Worm (Caenorhabditis elegans) whole organism, L1 larva: Measurements from ENCODE around the gene pole-2.
A peak's percentile ranks its signal among the peaks of the same experiment; 100 is the strongest.

ENCODE experiments used
- C04F5.9 ChIP-seq: sonication (generic microtip); optimal IDR thresholded peaks from 2 replicates; lab custom pipeline; 2016; ENCODE audit warnings: missing genetic modification characterization, missing compliant biosample characterization
- F16B12.6 ChIP-seq: fragments of 150-350 bp; optimal IDR thresholded peaks from 2 replicates; lab custom pipeline; 2014; ENCODE audit warnings: missing biosample characterization, missing genetic modification characterization
- alr-1 ChIP-seq: fragments of 200-800 bp; sonication (Bioruptor generic); optimal IDR thresholded peaks from 2 replicates; lab custom pipeline; 2018; ENCODE audit warnings: borderline replicate concordance, mild to moderate bottlenecking, missing genetic modification characterization, missing compliant biosample characterization
- aly-2 ChIP-seq: fragments of 150-350 bp; optimal IDR thresholded peaks from 2 replicates; lab custom pipeline; 2014; ENCODE audit warnings: missing biosample characterization, missing genetic modification characterization
- blmp-1 ChIP-seq: fragments of 150-350 bp; optimal IDR thresholded peaks from 2 replicates; lab custom pipeline; 2014; ENCODE audit warnings: missing biosample characterization, missing genetic modification characterization
- ceh-63 ChIP-seq: fragments of 200-800 bp; sonication (Bioruptor generic); optimal IDR thresholded peaks from 2 replicates; lab custom pipeline; 2018; ENCODE audit warnings: mild to moderate bottlenecking, missing genetic modification characterization, missing compliant biosample characterization
- ceh-88 ChIP-seq: fragments of 200-800 bp; sonication (Bioruptor generic); IDR thresholded peaks from 2 replicates; pipeline ENCODE4 v1.3.6; 2022; ENCODE audit warnings: missing genetic modification characterization, missing compliant biosample characterization
- ceh-90 ChIP-seq: sonication (generic microtip); optimal IDR thresholded peaks from 2 replicates; lab custom pipeline; 2016; ENCODE audit warnings: missing genetic modification characterization, missing compliant biosample characterization
- dpl-1 ChIP-seq, 3 experiments: fragments of 150-350 bp in 2 of 3; sonication (generic microtip) in 1 of 3; optimal IDR thresholded peaks; 2 replicates each; lab custom pipeline; 2014 to 2017; ENCODE audit warnings: missing biosample characterization in 3 of 3, missing genetic modification characterization in 3 of 3, missing genetic modification reagents in 3 of 3
- efl-1 ChIP-seq, 4 experiments: fragments of 150-350 bp; optimal IDR thresholded peaks in 3 of 4; peaks in 1 of 4; 1 replicate in 1 of 4; 2 replicates in 3 of 4; lab custom pipeline; 2014; ENCODE audit warnings: missing biosample characterization in 2 of 4, missing genetic modification characterization in 2 of 4, missing genetic modification reagents in 2 of 4
- elt-2 ChIP-seq: sonication (generic microtip); optimal IDR thresholded peaks from 2 replicates; lab custom pipeline; 2016; ENCODE audit warnings: missing genetic modification characterization, mild to moderate bottlenecking, inconsistent platforms, missing compliant biosample characterization, missing genetic modification reagents
- elt-3 ChIP-seq, 6 experiments: fragments of 150-350 bp in 1 of 6; sonication (generic microtip); optimal IDR thresholded peaks; 2 replicates each; lab custom pipeline; 2017 to 2018; ENCODE audit warnings: missing biosample characterization in 6 of 6, missing genetic modification characterization in 6 of 6, inconsistent platforms in 1 of 6
- ets-5 ChIP-seq: fragments of 200-800 bp; sonication (Bioruptor generic); IDR thresholded peaks from 2 replicates; pipeline ENCODE4 v1.3.6; 2022; ENCODE audit warnings: missing genetic modification characterization, missing compliant biosample characterization
- grh-1 ChIP-seq: fragments of 200-800 bp; sonication (Bioruptor generic); IDR thresholded peaks from 2 replicates; pipeline ENCODE4 v1.3.6; 2022; ENCODE audit warnings: missing genetic modification reagents, missing genetic modification characterization, missing compliant biosample characterization
- hpl-2 ChIP-seq: fragments of 150-350 bp; optimal IDR thresholded peaks from 2 replicates; lab custom pipeline; 2014; ENCODE audit warnings: missing biosample characterization, missing genetic modification reagents, missing genetic modification characterization
- irx-1 ChIP-seq: sonication (generic microtip); optimal IDR thresholded peaks from 2 replicates; lab custom pipeline; 2016; ENCODE audit warnings: missing genetic modification characterization, missing compliant biosample characterization
- lin-13 ChIP-seq: fragments of 150-350 bp; optimal IDR thresholded peaks from 2 replicates; lab custom pipeline; 2014; ENCODE audit warnings: missing biosample characterization, missing genetic modification reagents, missing genetic modification characterization
- lin-35 ChIP-seq, 2 experiments: fragments of 150-350 bp; optimal IDR thresholded peaks; 2 replicates each; lab custom pipeline; 2014; ENCODE audit warnings: missing biosample characterization in 2 of 2, missing genetic modification characterization in 2 of 2, missing genetic modification reagents in 2 of 2
- lir-3 ChIP-seq: sonication (generic microtip); optimal IDR thresholded peaks from 2 replicates; lab custom pipeline; 2016; ENCODE audit warnings: mild to moderate bottlenecking, missing genetic modification characterization, moderate library complexity, missing compliant biosample characterization; ENCODE audit not compliant: poor library complexity
- lsy-2 ChIP-seq, 2 experiments: fragments of 150-350 bp; optimal IDR thresholded peaks; 2 replicates each; lab custom pipeline; 2014; ENCODE audit warnings: missing biosample characterization in 2 of 2, missing genetic modification characterization in 2 of 2
- nhr-11 ChIP-seq: fragments of 150-350 bp; optimal IDR thresholded peaks from 2 replicates; lab custom pipeline; 2014; ENCODE audit warnings: missing biosample characterization, missing genetic modification characterization
- nhr-12 ChIP-seq: sonication (generic microtip); optimal IDR thresholded peaks from 2 replicates; lab custom pipeline; 2017; ENCODE audit warnings: missing biosample characterization, missing genetic modification characterization
- nhr-19 ChIP-seq: fragments of 200-800 bp; sonication (Bioruptor generic); conservative IDR thresholded peaks from 2 replicates; pipeline ENCODE4 v1.3.6; 2022; ENCODE audit warnings: missing genetic modification characterization, missing compliant biosample characterization
- nhr-237 ChIP-seq: fragments of 150-350 bp; optimal IDR thresholded peaks from 2 replicates; lab custom pipeline; 2014; ENCODE audit warnings: missing biosample characterization, missing genetic modification characterization
- nhr-71 ChIP-seq: sonication (generic microtip); optimal IDR thresholded peaks from 2 replicates; lab custom pipeline; 2016; ENCODE audit warnings: mild to moderate bottlenecking, missing genetic modification characterization, moderate library complexity, missing compliant biosample characterization
- nhr-84 ChIP-seq: sonication (generic microtip); optimal IDR thresholded peaks from 2 replicates; lab custom pipeline; 2017; ENCODE audit warnings: missing biosample characterization, missing genetic modification characterization
- nhr-85 ChIP-seq: sonication (generic microtip); peaks from one replicate; lab custom pipeline; 2016; ENCODE audit warnings: missing genetic modification characterization, inconsistent platforms, missing compliant biosample characterization
- pqm-1 ChIP-seq: sonication (generic microtip); optimal IDR thresholded peaks from 3 replicates; lab custom pipeline; 2017; ENCODE audit warnings: missing biosample characterization, missing genetic modification characterization
- skn-1 ChIP-seq: fragments of 150-350 bp; optimal IDR thresholded peaks from 2 replicates; lab custom pipeline; 2014; ENCODE audit warnings: missing biosample characterization, missing genetic modification characterization
- snpc-4 ChIP-seq: fragments of 150-350 bp; optimal IDR thresholded peaks from 2 replicates; lab custom pipeline; 2014; ENCODE audit warnings: missing biosample characterization, missing genetic modification characterization
- snu-23 ChIP-seq: sonication (generic microtip); optimal IDR thresholded peaks from 2 replicates; lab custom pipeline; 2016; ENCODE audit warnings: missing genetic modification characterization, missing compliant biosample characterization
- sptf-1 ChIP-seq: fragments of 150-350 bp; optimal IDR thresholded peaks from 2 replicates; lab custom pipeline; 2014; ENCODE audit warnings: missing biosample characterization, missing genetic modification characterization
- unc-62 ChIP-seq: fragments of 150-350 bp; optimal IDR thresholded peaks from 2 replicates; lab custom pipeline; 2014; ENCODE audit warnings: missing biosample characterization, missing genetic modification reagents, missing genetic modification characterization
- unc-86 ChIP-seq: sonication (generic microtip); optimal IDR thresholded peaks from 2 replicates; lab custom pipeline; 2016; ENCODE audit warnings: missing genetic modification characterization, missing compliant biosample characterization
- unc-98 ChIP-seq: fragments of 200-800 bp; sonication (Bioruptor generic); IDR thresholded peaks from 2 replicates; pipeline ENCODE4 v1.3.6; 2022; ENCODE audit warnings: missing genetic modification characterization, missing compliant biosample characterization
- ztf-11 ChIP-seq, 2 experiments: sonication (generic microtip); optimal IDR thresholded peaks; 2 replicates each; lab custom pipeline; 2016 to 2017; ENCODE audit warnings: missing genetic modification characterization in 2 of 2, missing biosample characterization in 1 of 2, missing compliant biosample characterization in 1 of 2

Gene pole-2

ce11 chrIV:8686510-8686909 lies at the start of gene pole-2:
pole-2 (minus strand) TSS chrIV:8686610.
- TF ChIP-seq unc-62 (GFP tag; lab: Kevin White, UChicago) (no peak), ztf-11 (tag; optimal IDR thresholded peaks at IDR 0.05; lab: Kevin White, UChicago) (no peak), lsy-2 (tag; optimal IDR thresholded peaks at IDR 0.05; lab: Kevin White, UChicago) (no peak), elt-3 (tag; optimal IDR thresholded peaks at IDR 0.05; lab: Kevin White, UChicago) (no peak), F16B12.6 (tag; lab: Kevin White, UChicago) (no peak), blmp-1 (tag; lab: Kevin White, UChicago) (no peak), skn-1 (no peak)

DNA sequence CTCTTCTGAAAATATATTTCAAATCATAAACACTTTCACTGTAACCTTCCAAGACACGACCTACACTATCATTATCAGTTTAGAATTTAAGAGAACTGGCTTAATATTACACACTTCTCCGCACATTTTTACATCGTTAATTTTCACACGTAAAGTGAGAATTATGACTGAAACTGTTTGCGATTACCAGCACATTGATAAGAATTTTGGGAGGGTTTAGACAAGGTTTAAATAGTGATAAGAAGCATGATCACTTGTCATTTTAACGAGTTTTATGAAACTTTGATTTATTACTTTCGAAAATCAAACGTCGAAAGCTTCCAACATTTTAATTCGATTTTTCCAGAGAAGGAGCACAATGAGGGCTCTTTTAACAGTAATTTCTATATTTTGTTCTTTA lies 44.1 kb upstream of the pole-2 start, which contains the start of gene F21D5.3:
Gene F21D5.3, plus strand, starts transcription at position 347 of the 400 bp plus-strand sequence.
- TF ChIP-seq nhr-71 (peak; percentile 11), sptf-1 (no peak), nhr-12 (tag; lab: Kevin White, UChicago) (no peak), nhr-19 (GFP tag; lab: Robert Waterston, UW) (no peak), nhr-11 (tag; lab: Kevin White, UChicago) (no peak), pqm-1 (peak; percentile 43), snpc-4 (tag; lab: Kevin White, UChicago) (no peak), lin-35 (GFP tag; optimal IDR thresholded peaks at IDR 0.05; lab: Kevin White, UChicago) (peak in 1 of 2 experiments; percentile 42), nhr-85 (tag; lab: Kevin White, UChicago) (no peak), unc-86 (no peak), ceh-63 (GFP tag; lab: Kevin White, UChicago) (no peak), elt-2 (tag; lab: Kevin White, UChicago) (peak; percentile 93), snu-23 (GFP tag; lab: Kevin White, UChicago) (no peak), grh-1 (GFP tag; lab: Robert Waterston, UW) (no peak)

DNA sequence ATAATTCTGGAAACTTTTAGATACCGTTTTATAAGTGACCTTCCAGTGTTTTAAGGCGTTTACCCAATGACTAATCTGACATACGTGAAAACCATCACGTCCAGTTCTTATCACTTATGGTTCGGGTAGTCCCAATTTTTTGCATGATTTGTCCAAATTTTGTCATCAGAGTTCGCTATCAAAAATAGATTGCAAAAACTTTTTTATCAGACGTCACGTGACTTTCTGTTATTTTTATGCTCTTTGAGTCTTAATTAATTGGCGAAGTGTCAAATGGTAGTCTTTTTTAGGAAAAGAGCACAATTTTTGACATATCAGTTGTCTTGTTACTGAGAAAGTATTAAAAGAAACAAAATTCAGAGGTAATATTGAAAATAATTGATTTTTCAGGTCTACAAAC lies 43.2 kb upstream of the pole-2 start:
- TF ChIP-seq elt-2 (tag; lab: Kevin White, UChicago) (peak; percentile 86), ceh-63 (GFP tag; lab: Kevin White, UChicago) (no peak), lin-35 (GFP tag; optimal IDR thresholded peaks at IDR 0.05; lab: Kevin White, UChicago) (peak in 1 of 2 experiments; percentile 0)

ce11 chrIV:8728122-8728521 lies 41.7 kb upstream of the pole-2 start, which contains the start of gene otub-3:
otub-3 (plus strand) TSS chrIV:8728177.
- TF ChIP-seq ets-5, result no peak
- TF ChIP-seq lsy-2 (tag; optimal IDR thresholded peaks at IDR 0.05; lab: Kevin White, UChicago), result no peak
- TF ChIP-seq lin-35 (GFP tag; optimal IDR thresholded peaks at IDR 0.05; lab: Kevin White, UChicago), result no peak
- TF ChIP-seq nhr-84 (tag; lab: Kevin White, UChicago), result no peak
- TF ChIP-seq lir-3 (tag; lab: Kevin White, UChicago), result no peak
- no peak for TF ChIP-seq lin-13 (GFP tag; lab: Kevin White, UChicago)
- no peak for TF ChIP-seq snpc-4 (tag; lab: Kevin White, UChicago)
- TF ChIP-seq alr-1, result no peak
- TF ChIP-seq hpl-2 (GFP tag; lab: Kevin White, UChicago), result no peak
- TF ChIP-seq elt-3 (tag; optimal IDR thresholded peaks at IDR 0.05; lab: Kevin White, UChicago), result no peak
- TF ChIP-seq ceh-88 (GFP tag; lab: Robert Waterston, UW), result no peak
- no peak for TF ChIP-seq irx-1 (tag; lab: Kevin White, UChicago)
- TF ChIP-seq ceh-90 (tag; lab: Kevin White, UChicago), result no peak
- TF ChIP-seq pqm-1, result no peak
- TF ChIP-seq sptf-1, result no peak
- TF ChIP-seq nhr-237, result no peak
- no peak for TF ChIP-seq C04F5.9 (tag; lab: Kevin White, UChicago)
- TF ChIP-seq blmp-1 (tag; lab: Kevin White, UChicago), result no peak
- no peak for TF ChIP-seq unc-98 (GFP tag; lab: Robert Waterston, UW)
- no peak for TF ChIP-seq aly-2 (tag; lab: Kevin White, UChicago)

DNA sequence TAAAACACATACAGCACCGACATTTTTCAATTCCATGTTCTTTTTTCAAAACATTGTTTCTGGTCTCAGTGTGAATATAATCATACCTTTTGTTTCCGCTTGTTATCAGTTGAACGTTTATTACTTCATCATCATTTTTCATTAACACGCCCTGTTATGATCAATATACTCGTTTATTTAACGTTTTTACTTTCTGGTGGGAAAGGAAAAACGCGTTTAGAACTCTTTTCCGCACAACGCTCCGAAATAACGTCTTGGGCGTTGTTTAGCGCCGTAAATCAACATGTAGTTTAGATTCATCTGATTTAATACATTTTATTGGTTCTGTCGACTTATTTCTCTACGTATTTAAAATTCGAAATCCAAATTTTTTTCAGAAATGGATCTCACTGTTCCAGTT lies 38.9 kb upstream of the pole-2 start, which contains the start of gene pgm-3:
Gene pgm-3, plus strand, starts transcription at position 378 of the 400 bp plus-strand sequence.
- peak; percentile 75 for TF ChIP-seq blmp-1 (tag; lab: Kevin White, UChicago)
- peak in 1 of 2 experiments; percentile 57 for TF ChIP-seq lin-35 (GFP tag; optimal IDR thresholded peaks at IDR 0.05; lab: Kevin White, UChicago)
- TF ChIP-seq unc-62 (GFP tag; lab: Kevin White, UChicago), result no peak
- peak in 1 of 2 experiments; percentile 23 for TF ChIP-seq efl-1 (optimal IDR thresholded peaks at IDR 0.05; lab: Kevin White, UChicago)
- TF ChIP-seq efl-1 (GFP tag; optimal IDR thresholded peaks at IDR 0.05 in 1 of 2; lab: Kevin White, UChicago), result no peak
- TF ChIP-seq dpl-1 (GFP tag; optimal IDR thresholded peaks at IDR 0.05; lab: Kevin White, UChicago), result peak in 1 of 3 experiments; percentile 1
